Fruit fly (Drosophila melanogaster): Measurements from ENCODE around the gene CG13994.

CG13994 gene

dm6 chr2L:6024345-6024907, 38.4 kb upstream of the CG13994 start, which contains the start of gene CG9107 (continued):
- peak; percentile 6 for TF ChIP-seq CG2712 (tag; optimal IDR thresholded peaks at IDR 0.05)
- peak; percentile 10 for TF ChIP-seq BEAF-32 (GFP tag; optimal IDR thresholded peaks at IDR 0.05)
- peak; percentile 47 for TF ChIP-seq CG4617 (GFP tag; optimal IDR thresholded peaks at IDR 0.05; ENCODE audit: borderline replicate concordance)
- TF ChIP-seq CG31441 (GFP tag; IDR thresholded peaks at IDR 0.05), result 0 out of 2 replicates have a peak, but pooled peaks have one; percentile 11
- TF ChIP-seq CG30431 (GFP tag; optimal IDR thresholded peaks at IDR 0.05), result no peak
- TF ChIP-seq Bgb (GFP tag; IDR thresholded peaks at IDR 0.05; ENCODE audit: partially characterized antibody), result no peak
- peak; percentile 90 for TF ChIP-seq CG9437 (GFP tag; optimal IDR thresholded peaks at IDR 0.05)
- TF ChIP-seq Pdp1 (GFP tag; optimal IDR thresholded peaks at IDR 0.05), result peak in 1 of 2 experiments; percentile 34
- peak; percentile 37; the same call in 1 of the 4 replicates for TF ChIP-seq Dll (GFP tag; IDR thresholded peaks at IDR 0.05; ENCODE audit: partially characterized antibody)
- no peak for TF ChIP-seq Lpt (GFP tag; optimal IDR thresholded peaks at IDR 0.05)
- TF ChIP-seq ci (GFP tag; IDR thresholded peaks at IDR 0.05), result peak; percentile 42; the same call in 1 of the 3 replicates
- no peak for TF ChIP-seq Oaz (GFP tag; IDR thresholded peaks at IDR 0.05)
- TF ChIP-seq Ets65A (GFP tag), result peak; percentile 69
- peak; percentile 64 for TF ChIP-seq CG14710 (tag; optimal IDR thresholded peaks at IDR 0.05)
- peak; percentile 47 for TF ChIP-seq Max (GFP tag; optimal IDR thresholded peaks at IDR 0.05)
- TF ChIP-seq CG17359 (tag; optimal IDR thresholded peaks at IDR 0.05), result peak; percentile 3
- peak; percentile 28 for TF ChIP-seq pita (GFP tag; optimal IDR thresholded peaks at IDR 0.05)
- TF ChIP-seq Sin3A (optimal IDR thresholded peaks at IDR 0.05), result peak; percentile 29
- TF ChIP-seq zen (tag; optimal IDR thresholded peaks at IDR 0.05), result peak; percentile 22
- 0 out of 3 replicates have a peak, but pooled peaks have one; percentile 16 for TF ChIP-seq CG34224 (GFP tag; IDR thresholded peaks at IDR 0.05; ENCODE audit: partially characterized antibody)
- peak; percentile 43; the same call in 1 of the 3 replicates for TF ChIP-seq knrl (GFP tag; IDR thresholded peaks at IDR 0.05; ENCODE audit: partially characterized antibody)
- peak; percentile 12 for TF ChIP-seq Ets97D (GFP tag; optimal IDR thresholded peaks at IDR 0.05)
- 0 out of 2 replicates have a peak, but pooled peaks have one; percentile 31 for TF ChIP-seq Xrp1 (GFP tag; IDR thresholded peaks at IDR 0.05)
- TF ChIP-seq CG17186 (GFP tag; optimal IDR thresholded peaks at IDR 0.05), result peak; percentile 58
- TF ChIP-seq CG2120 (GFP tag; optimal IDR thresholded peaks at IDR 0.05), result no peak
- TF ChIP-seq Myb (GFP tag; optimal IDR thresholded peaks at IDR 0.05), result peak; percentile 78
- TF ChIP-seq CG11504 (tag; optimal IDR thresholded peaks at IDR 0.05), result peak; percentile 0
- TF ChIP-seq phol (tag; optimal IDR thresholded peaks at IDR 0.05), result peak; percentile 63
- TF ChIP-seq sob (GFP tag; IDR thresholded peaks at IDR 0.05), result no peak

- TF ChIP-seq E2f2 (GFP tag; IDR thresholded peaks at IDR 0.05) (0 out of 2 replicates have a peak, but pooled peaks have one; percentile 11), CG7271 (tag; optimal IDR thresholded peaks at IDR 0.05) (no peak), Nf-YA (GFP tag; IDR thresholded peaks at IDR 0.05) (0 out of 2 replicates have a peak, but pooled peaks have one; percentile 10), CG8388 (GFP tag; optimal IDR thresholded peaks at IDR 0.05) (peak; percentile 3), Oli (tag; optimal IDR thresholded peaks at IDR 0.05) (peak; percentile 23), CG11247 (GFP tag; IDR thresholded peaks at IDR 0.05) (no peak), NfI (GFP tag; optimal IDR thresholded peaks at IDR 0.05) (no peak), chn (GFP tag; optimal IDR thresholded peaks at IDR 0.05) (no peak), vvl (GFP tag; IDR thresholded peaks at IDR 0.05) (peak; percentile 64; the same call in 1 of the 2 replicates), disco-r (GFP tag; optimal IDR thresholded peaks at IDR 0.05) (no peak), CG14014 (GFP tag; IDR thresholded peaks at IDR 0.05) (0 out of 2 replicates have a peak, but pooled peaks have one; percentile 44), ken (GFP tag; IDR thresholded peaks at IDR 0.05) (peak; percentile 53; the same call in 1 of the 3 replicates), twi (tag; optimal IDR thresholded peaks at IDR 0.05) (no peak), chm (GFP tag; IDR thresholded peaks at IDR 0.05) (0 out of 2 replicates have a peak, but pooled peaks have one; percentile 37), lab (GFP tag; optimal IDR thresholded peaks at IDR 0.05) (peak; percentile 17), zfh1 (GFP tag; IDR thresholded peaks at IDR 0.05) (peak; percentile 37; the same call in 1 of the 3 replicates), fd96Cb (tag; optimal IDR thresholded peaks at IDR 0.05) (peak; percentile 11), Med (GFP tag) (peak; percentile 70), kni (GFP tag; optimal IDR thresholded peaks at IDR 0.05) (no peak), CG11085 (GFP tag; IDR thresholded peaks at IDR 0.05) (no peak), Xbp1 (GFP tag; optimal IDR thresholded peaks at IDR 0.05) (no peak)
These were observed 34.1 kb upstream of the CG13994 start for dm6 chr2L:6028712-6029111.

All from whole organism, embryonic.